Worm (Caenorhabditis elegans) whole organism, L4 larva: ENCODE measurements around the gene srbc-3.

Experiments
- F26F4.8 ChIP-seq: fragments of 200-800 bp; sonication (Bioruptor generic); conservative IDR thresholded peaks from 2 replicates; pipeline ENCODE4 v1.3.6; 2022; ENCODE audit warnings: missing genetic modification characterization, missing compliant biosample characterization
- R02D3.7 ChIP-seq: fragments of 150-350 bp; sonication (generic microtip); optimal IDR thresholded peaks from 3 replicates; lab custom pipeline; 2014; ENCODE audit warnings: missing biosample characterization, missing genetic modification characterization
- Y5F2A.4 ChIP-seq: fragments of 200-800 bp; sonication (Bioruptor generic); optimal IDR thresholded peaks from 2 replicates; lab custom pipeline; 2018; ENCODE audit warnings: mild to moderate bottlenecking, missing genetic modification characterization, missing compliant biosample characterization
- Y75B8A.6 ChIP-seq: fragments of 200-800 bp; sonication (Bioruptor generic); IDR thresholded peaks from 2 replicates; pipeline ENCODE4 v1.3.6; 2022; ENCODE audit warnings: missing genetic modification reagents, missing genetic modification characterization, missing compliant biosample characterization
- ZK337.2 ChIP-seq: fragments of 200-800 bp; sonication (Bioruptor generic); IDR thresholded peaks from 2 replicates; pipeline ENCODE4 v1.3.6; 2022; ENCODE audit warnings: missing genetic modification reagents, missing genetic modification characterization, missing compliant biosample characterization
- ceh-28 ChIP-seq: fragments of 150-350 bp; optimal IDR thresholded peaks from 2 replicates; lab custom pipeline; 2014; ENCODE audit warnings: missing biosample characterization, missing genetic modification reagents, missing genetic modification characterization
- ceh-32 ChIP-seq: sonication (generic microtip); optimal IDR thresholded peaks from 2 replicates; lab custom pipeline; 2016; ENCODE audit warnings: mild to moderate bottlenecking, missing genetic modification characterization, missing compliant biosample characterization; ENCODE audit not compliant: poor library complexity
- ceh-62 ChIP-seq: sonication (generic microtip); optimal IDR thresholded peaks from 2 replicates; lab custom pipeline; 2017; ENCODE audit warnings: missing biosample characterization, missing genetic modification characterization
- ceh-82 ChIP-seq: sonication (generic microtip); optimal IDR thresholded peaks from 2 replicates; lab custom pipeline; 2017; ENCODE audit warnings: missing biosample characterization, missing genetic modification characterization
- ces-1 ChIP-seq: fragments of 150-350 bp; sonication (generic microtip); optimal IDR thresholded peaks from 4 replicates; lab custom pipeline; 2014; ENCODE audit warnings: missing biosample characterization, missing genetic modification reagents, missing genetic modification characterization
- daf-12 ChIP-seq: fragments of 150-350 bp; optimal IDR thresholded peaks from 2 replicates; lab custom pipeline; 2014; ENCODE audit warnings: missing biosample characterization, missing genetic modification reagents, missing genetic modification characterization
- daf-19 ChIP-seq: fragments of 200-800 bp; sonication (Bioruptor generic); conservative IDR thresholded peaks from 2 replicates; pipeline ENCODE4 v1.3.6; 2022; ENCODE audit warnings: missing genetic modification characterization, missing compliant biosample characterization
- dmd-8 ChIP-seq: fragments of 200-800 bp; sonication (Bioruptor generic); IDR thresholded peaks from 2 replicates; pipeline ENCODE4 v1.3.6; 2022; ENCODE audit warnings: missing genetic modification characterization, missing compliant biosample characterization
- dmd-9 ChIP-seq: fragments of 200-800 bp; sonication (Bioruptor generic); IDR thresholded peaks from 2 replicates; pipeline ENCODE4 v1.3.6; 2022; ENCODE audit warnings: missing genetic modification reagents, missing genetic modification characterization, missing compliant biosample characterization
- duxl-1 ChIP-seq: sonication (generic microtip); optimal IDR thresholded peaks from 2 replicates; lab custom pipeline; 2016; ENCODE audit warnings: mild to moderate bottlenecking, missing genetic modification characterization, moderate library complexity, missing compliant biosample characterization; ENCODE audit not compliant: poor library complexity
- dve-1 ChIP-seq: sonication (generic microtip); optimal IDR thresholded peaks from 2 replicates; lab custom pipeline; 2017; ENCODE audit warnings: antibody characterized with exemption, mild to moderate bottlenecking, missing genetic modification characterization, missing compliant biosample characterization; ENCODE audit not compliant: insufficient read depth
- egl-43 ChIP-seq: fragments of 200-800 bp; sonication (Bioruptor generic); IDR thresholded peaks from 2 replicates; pipeline ENCODE4 v1.3.6; 2022; ENCODE audit warnings: missing genetic modification reagents, missing genetic modification characterization, missing compliant biosample characterization
- hif-1 ChIP-seq, 2 experiments: sonication (generic microtip); optimal IDR thresholded peaks; 2 replicates each; lab custom pipeline; 2016 to 2017; ENCODE audit warnings: missing compliant biosample characterization in 2 of 2, missing genetic modification characterization in 2 of 2, missing genetic modification reagents in 2 of 2, missing genotype in 2 of 2, mild to moderate bottlenecking in 1 of 2
- hlh-11 ChIP-seq: fragments of 200-800 bp; sonication (Bioruptor generic); optimal IDR thresholded peaks from 2 replicates; lab custom pipeline; 2018; ENCODE audit warnings: mild to moderate bottlenecking, missing genetic modification characterization, missing compliant biosample characterization
- hmg-1.1 ChIP-seq: fragments of 200-800 bp; sonication (Bioruptor generic); IDR thresholded peaks from 2 replicates; pipeline ENCODE4 v1.3.6; 2022; ENCODE audit warnings: missing genetic modification reagents, missing genetic modification characterization, missing compliant biosample characterization
- lim-7 ChIP-seq: fragments of 200-800 bp; sonication (Bioruptor generic); IDR thresholded peaks from 2 replicates; pipeline ENCODE4 v1.3.6; 2022; ENCODE audit warnings: missing genetic modification characterization, missing compliant biosample characterization
- lin-1 ChIP-seq: fragments of 200-800 bp; sonication (Bioruptor generic); IDR thresholded peaks from 2 replicates; pipeline ENCODE4 v1.3.6; 2022; ENCODE audit warnings: missing genetic modification reagents, missing genetic modification characterization, missing compliant biosample characterization
- lin-13 ChIP-seq: fragments of 150-350 bp; optimal IDR thresholded peaks from 2 replicates; lab custom pipeline; 2014; ENCODE audit warnings: missing biosample characterization, missing genetic modification reagents, missing genetic modification characterization
- lin-15B ChIP-seq: fragments of 150-350 bp; sonication (generic microtip); optimal IDR thresholded peaks from 3 replicates; lab custom pipeline; 2014; ENCODE audit warnings: missing biosample characterization, missing genetic modification characterization
- lin-29 ChIP-seq: fragments of 200-800 bp; sonication (Bioruptor generic); IDR thresholded peaks from 2 replicates; pipeline ENCODE4 v1.3.6; 2022; ENCODE audit warnings: missing genetic modification reagents, missing genetic modification characterization, missing compliant biosample characterization
- lin-38 ChIP-seq: fragments of 200-800 bp; sonication (Bioruptor generic); IDR thresholded peaks from 2 replicates; pipeline ENCODE4 v1.3.6; 2022; ENCODE audit warnings: missing genetic modification reagents, missing genetic modification characterization, missing compliant biosample characterization
- lin-39 ChIP-seq: fragments of 150-350 bp; optimal IDR thresholded peaks from 2 replicates; lab custom pipeline; 2014; ENCODE audit warnings: missing biosample characterization, missing genetic modification reagents, missing genetic modification characterization
- mdl-1 ChIP-seq, 2 experiments: fragments of 150-350 bp in 1 of 2; sonication (generic microtip) in 1 of 2; optimal IDR thresholded peaks; 2 replicates each; lab custom pipeline; 2014 to 2017; ENCODE audit warnings: missing biosample characterization in 2 of 2, missing genetic modification characterization in 2 of 2
- mep-1 ChIP-seq: fragments of 150-350 bp; sonication (generic microtip); optimal IDR thresholded peaks from 3 replicates; lab custom pipeline; 2014; ENCODE audit warnings: missing biosample characterization, missing genetic modification characterization
- mxl-3 ChIP-seq: fragments of 200-800 bp; sonication (Bioruptor generic); optimal IDR thresholded peaks from 2 replicates; lab custom pipeline; 2018; ENCODE audit warnings: mild to moderate bottlenecking, missing genetic modification characterization, missing compliant biosample characterization
- nhr-11 ChIP-seq: fragments of 150-350 bp; optimal IDR thresholded peaks from 2 replicates; lab custom pipeline; 2014; ENCODE audit warnings: missing biosample characterization, missing genetic modification characterization
- nhr-111 ChIP-seq: fragments of 200-800 bp; sonication (Bioruptor generic); optimal IDR thresholded peaks from 2 replicates; lab custom pipeline; 2018; ENCODE audit warnings: mild to moderate bottlenecking, missing genetic modification characterization, missing compliant biosample characterization
- nhr-28 ChIP-seq: fragments of 150-350 bp; optimal IDR thresholded peaks from 2 replicates; lab custom pipeline; 2014; ENCODE audit warnings: missing biosample characterization, missing genetic modification characterization
- nhr-6 ChIP-seq: fragments of 150-350 bp; optimal IDR thresholded peaks from 2 replicates; lab custom pipeline; 2014; ENCODE audit warnings: missing biosample characterization, missing genetic modification characterization
- nhr-76 ChIP-seq: fragments of 150-350 bp; optimal IDR thresholded peaks from 2 replicates; lab custom pipeline; 2014; ENCODE audit warnings: missing biosample characterization, missing genetic modification characterization
- saeg-2 ChIP-seq: fragments of 200-800 bp; sonication (Bioruptor generic); IDR thresholded peaks from 2 replicates; pipeline ENCODE4 v1.3.6; 2022; ENCODE audit warnings: missing genetic modification reagents, missing genetic modification characterization, missing compliant biosample characterization
- set-16 ChIP-seq: fragments of 200-800 bp; sonication (Bioruptor generic); IDR thresholded peaks from 2 replicates; pipeline ENCODE4 v1.3.6; 2022; ENCODE audit warnings: missing genetic modification reagents, missing genetic modification characterization, missing compliant biosample characterization
- snpc-1.2 ChIP-seq: fragments of 200-800 bp; sonication (Bioruptor generic); IDR thresholded peaks from 2 replicates; pipeline ENCODE4 v1.3.6; 2022; ENCODE audit warnings: missing genetic modification reagents, missing genetic modification characterization, missing compliant biosample characterization
- unc-130 ChIP-seq: sonication (generic microtip); optimal IDR thresholded peaks from 2 replicates; lab custom pipeline; 2016; ENCODE audit warnings: missing genetic modification reagents, missing genetic modification characterization, missing compliant biosample characterization
- unc-39 ChIP-seq: sonication (generic microtip); optimal IDR thresholded peaks from 2 replicates; lab custom pipeline; 2017; ENCODE audit warnings: missing biosample characterization, missing genetic modification characterization
- unc-62 ChIP-seq, 3 experiments: fragments of 150-350 bp in 1 of 3; sonication (generic microtip); optimal IDR thresholded peaks in 2 of 3; peaks in 1 of 3; 1 replicate in 1 of 3; 2 replicates in 2 of 3; lab custom pipeline; 2014 to 2017; ENCODE audit warnings: missing biosample characterization in 3 of 3, missing genetic modification characterization in 3 of 3, missing genetic modification reagents in 3 of 3, missing genotype in 1 of 3
- vab-7 ChIP-seq: fragments of 200-800 bp; sonication (Bioruptor generic); IDR thresholded peaks from 2 replicates; pipeline ENCODE4 v1.3.6; 2022; ENCODE audit warnings: missing genetic modification reagents, missing genetic modification characterization, missing compliant biosample characterization
- zag-1 ChIP-seq: fragments of 150-350 bp; optimal IDR thresholded peaks from 2 replicates; lab custom pipeline; 2014; ENCODE audit warnings: missing biosample characterization, missing genetic modification characterization
- zip-11 ChIP-seq: fragments of 200-800 bp; sonication (Bioruptor generic); IDR thresholded peaks from 2 replicates; pipeline ENCODE4 v1.3.6; 2022; ENCODE audit warnings: missing genetic modification characterization, missing compliant biosample characterization
- zip-2 ChIP-seq: fragments of 150-350 bp; optimal IDR thresholded peaks from 2 replicates; lab custom pipeline; 2014; ENCODE audit warnings: missing biosample characterization, missing genetic modification characterization
- ztf-11 ChIP-seq: fragments of 150-350 bp; optimal IDR thresholded peaks from 2 replicates; lab custom pipeline; 2014; ENCODE audit warnings: missing biosample characterization, missing genetic modification characterization

The srbc-3 gene

ce11 chrV:3315308-3315707, 7.0 kb downstream of the srbc-3 start, which contains the start of gene arrd-19 (continued):
- TF ChIP-seq unc-62 (GFP tag; optimal IDR thresholded peaks at IDR 0.05 in 1 of 2; lab: Kevin White, UChicago) = peak in 1 of 2 experiments; percentile 97
- TF ChIP-seq unc-62 (tag; optimal IDR thresholded peaks at IDR 0.05; lab: Kevin White, UChicago) = no peak
- TF ChIP-seq egl-43 (GFP tag; lab: Robert Waterston, UW) = no peak; the same call in 1 of the 2 replicates
- no peak for TF ChIP-seq F26F4.8
- TF ChIP-seq ZK337.2 = no peak
- no peak for TF ChIP-seq ceh-32
- TF ChIP-seq ceh-62 (tag; lab: Kevin White, UChicago) = no peak
- no peak for TF ChIP-seq set-16
- no peak for TF ChIP-seq lin-15B (tag; lab: Kevin White, UChicago)
- TF ChIP-seq nhr-111 = no peak

ce11 chrV:3316108-3316507, 7.8 kb downstream of the srbc-3 start, which contains the start of gene F35F10.1:
Gene F35F10.1 (plus strand): TSS chrV:3316307.
- no peak for TF ChIP-seq mep-1
- no peak for TF ChIP-seq hif-1 (tag; optimal IDR thresholded peaks at IDR 0.05; lab: Kevin White, UChicago)
- no peak for TF ChIP-seq mdl-1 (tag; optimal IDR thresholded peaks at IDR 0.05; lab: Kevin White, UChicago)
- TF ChIP-seq R02D3.7 = no peak
- TF ChIP-seq nhr-11 (tag; lab: Kevin White, UChicago) = no peak
- no peak for TF ChIP-seq dve-1 (tag; lab: Kevin White, UChicago)
- TF ChIP-seq nhr-6 (tag; lab: Kevin White, UChicago) = no peak
- no peak for TF ChIP-seq nhr-76 (tag; lab: Kevin White, UChicago)
- TF ChIP-seq zip-2 (tag; lab: Kevin White, UChicago) = no peak
- no peak for TF ChIP-seq Y5F2A.4 (GFP tag; lab: Kevin White, UChicago)
- TF ChIP-seq snpc-1.2 = no peak
- no peak for TF ChIP-seq nhr-28 (tag; lab: Kevin White, UChicago)
- no peak for TF ChIP-seq hlh-11 (tag; lab: Kevin White, UChicago)
- no peak for TF ChIP-seq lin-1 (GFP tag; lab: Robert Waterston, UW)

ce11 chrV:3318975-3319374, 10.7 kb downstream of the srbc-3 start, which contains the start of gene F35F10.13:
Gene F35F10.13 (minus strand): TSS chrV:3319075.
- TF ChIP-seq saeg-2 (GFP tag; lab: Robert Waterston, UW) (no peak), lin-13 (GFP tag; lab: Kevin White, UChicago) (no peak), unc-39 (tag; lab: Kevin White, UChicago) (no peak), ceh-32 (no peak), zag-1 (no peak), ceh-28 (tag; lab: Kevin White, UChicago) (no peak), lin-29 (GFP tag; lab: Robert Waterston, UW) (no peak), dmd-9 (GFP tag; lab: Robert Waterston, UW) (no peak), daf-12 (no peak), daf-19 (GFP tag; lab: Robert Waterston, UW) (no peak), egl-43 (GFP tag; lab: Robert Waterston, UW) (no peak)

- TF ChIP-seq duxl-1 (tag; lab: Kevin White, UChicago) = no peak
- no peak for TF ChIP-seq unc-130 (GFP tag; lab: Kevin White, UChicago)
- no peak for TF ChIP-seq hmg-1.1 (GFP tag; lab: Robert Waterston, UW)
- TF ChIP-seq set-16 = no peak
- no peak for TF ChIP-seq vab-7
- TF ChIP-seq mxl-3 = no peak
- TF ChIP-seq dmd-8 = no peak
- TF ChIP-seq lin-38 (GFP tag; lab: Robert Waterston, UW) = no peak
- no peak for TF ChIP-seq lim-7 (GFP tag; lab: Robert Waterston, UW)
- TF ChIP-seq zag-1 = no peak
- TF ChIP-seq ces-1 (GFP tag; lab: Kevin White, UChicago) = no peak
- TF ChIP-seq lin-13 (GFP tag; lab: Kevin White, UChicago) = no peak
- TF ChIP-seq ztf-11 = no peak
- TF ChIP-seq daf-19 (GFP tag; lab: Robert Waterston, UW) = no peak
- no peak for TF ChIP-seq zip-11
- no peak for TF ChIP-seq lin-39 (tag; lab: Kevin White, UChicago)
- no peak for TF ChIP-seq Y75B8A.6
- no peak for TF ChIP-seq hlh-11 (tag; lab: Kevin White, UChicago)
- no peak for TF ChIP-seq ceh-82
Observed at ce11 chrV:3320005-3320404, 11.7 kb downstream of the srbc-3 start, which contains the start of gene F35F10.14. Gene F35F10.14 (minus strand): TSS chrV:3320105.
